Worm (Caenorhabditis elegans) whole organism, L3 larva: ENCODE measurements around the gene npr-43.
A peak's percentile ranks its signal among the peaks of the same experiment; 100 is the strongest.

Experiments
- R02D3.7 ChIP-seq: fragments of 150-350 bp; optimal IDR thresholded peaks from 2 replicates; lab custom pipeline; 2014; ENCODE audit warnings: missing biosample characterization, missing genetic modification characterization
- ZK546.5 ChIP-seq: sonication (generic microtip); optimal IDR thresholded peaks from 2 replicates; lab custom pipeline; 2017; ENCODE audit warnings: missing biosample characterization, missing genetic modification characterization
- ama-1 ChIP-seq: fragments of 150-350 bp; optimal IDR thresholded peaks from 2 replicates; lab custom pipeline; 2018
- ceh-16 ChIP-seq: sonication (generic microtip); optimal IDR thresholded peaks from 2 replicates; lab custom pipeline; 2017; ENCODE audit warnings: missing biosample characterization, missing genetic modification characterization
- ceh-28 ChIP-seq: fragments of 150-350 bp; optimal IDR thresholded peaks from 2 replicates; lab custom pipeline; 2014; ENCODE audit warnings: missing biosample characterization, missing genetic modification reagents, missing genetic modification characterization
- ceh-82 ChIP-seq: fragments of 150-350 bp; optimal IDR thresholded peaks from 2 replicates; lab custom pipeline; 2014; ENCODE audit warnings: missing biosample characterization, missing genetic modification characterization
- ceh-9 ChIP-seq: sonication (generic microtip); optimal IDR thresholded peaks from 2 replicates; lab custom pipeline; 2018; ENCODE audit warnings: missing biosample characterization, missing genetic modification characterization
- daf-12 ChIP-seq: fragments of 150-350 bp; optimal IDR thresholded peaks from 2 replicates; lab custom pipeline; 2014; ENCODE audit warnings: missing biosample characterization, missing genetic modification reagents, missing genetic modification characterization
- egl-27 ChIP-seq: sonication (generic microtip); optimal IDR thresholded peaks from 4 replicates; lab custom pipeline; 2017; ENCODE audit warnings: missing biosample characterization, missing genetic modification reagents, missing genetic modification characterization
- egl-5 ChIP-seq: fragments of 150-350 bp; optimal IDR thresholded peaks from 2 replicates; lab custom pipeline; 2017; ENCODE audit warnings: missing biosample characterization, missing genetic modification reagents, missing genetic modification characterization, inconsistent platforms
- elt-1 ChIP-seq: fragments of 150-350 bp; optimal IDR thresholded peaks from 2 replicates; lab custom pipeline; 2014; ENCODE audit warnings: missing biosample characterization, missing genetic modification characterization
- elt-2 ChIP-seq: sonication (generic microtip); optimal IDR thresholded peaks from 2 replicates; lab custom pipeline; 2016; ENCODE audit warnings: missing genetic modification reagents, mild to moderate bottlenecking, missing genetic modification characterization, missing compliant biosample characterization
- fkh-2 ChIP-seq: fragments of 150-350 bp; optimal IDR thresholded peaks from 2 replicates; lab custom pipeline; 2014; ENCODE audit warnings: missing biosample characterization, missing genetic modification reagents, missing genetic modification characterization
- fos-1 ChIP-seq: fragments of 150-350 bp; optimal IDR thresholded peaks from 2 replicates; lab custom pipeline; 2014; ENCODE audit warnings: missing biosample characterization, missing genetic modification characterization
- hmg-11 ChIP-seq: sonication (generic microtip); optimal IDR thresholded peaks from 2 replicates; lab custom pipeline; 2016; ENCODE audit warnings: missing genetic modification characterization, missing compliant biosample characterization
- jun-1 ChIP-seq: fragments of 150-350 bp; optimal IDR thresholded peaks from 2 replicates; lab custom pipeline; 2014; ENCODE audit warnings: missing biosample characterization, missing genetic modification reagents, missing genetic modification characterization
- lin-15B ChIP-seq: fragments of 150-350 bp; optimal IDR thresholded peaks from 2 replicates; lab custom pipeline; 2014; ENCODE audit warnings: missing biosample characterization, missing genetic modification characterization
- lin-39 ChIP-seq: fragments of 150-350 bp; optimal IDR thresholded peaks from 2 replicates; lab custom pipeline; 2018; ENCODE audit warnings: missing biosample characterization, missing genetic modification reagents, missing genetic modification characterization
- lsy-12 ChIP-seq: sonication (generic microtip); optimal IDR thresholded peaks from 2 replicates; lab custom pipeline; 2016; ENCODE audit warnings: mild to moderate bottlenecking, missing genetic modification characterization, missing compliant biosample characterization
- mdl-1 ChIP-seq: fragments of 150-350 bp; optimal IDR thresholded peaks from 2 replicates; lab custom pipeline; 2014; ENCODE audit warnings: missing biosample characterization, missing genetic modification characterization
- mml-1 ChIP-seq: fragments of 150-350 bp; sonication (generic microtip); optimal IDR thresholded peaks from 3 replicates; lab custom pipeline; 2014; ENCODE audit warnings: missing biosample characterization, missing genetic modification characterization
- nfya-1 ChIP-seq: sonication (generic microtip); optimal IDR thresholded peaks from 2 replicates; lab custom pipeline; 2017; ENCODE audit warnings: missing genetic modification characterization, mild to moderate bottlenecking, missing compliant biosample characterization, antibody characterized with exemption, moderate library complexity; ENCODE audit not compliant: insufficient read depth
- nhr-11 ChIP-seq: fragments of 150-350 bp; optimal IDR thresholded peaks from 2 replicates; lab custom pipeline; 2014; ENCODE audit warnings: missing biosample characterization, missing genetic modification characterization
- nhr-12 ChIP-seq: fragments of 150-350 bp; optimal IDR thresholded peaks from 2 replicates; lab custom pipeline; 2014; ENCODE audit warnings: missing biosample characterization, missing genetic modification characterization
- nhr-23 ChIP-seq: fragments of 150-350 bp; optimal IDR thresholded peaks from 2 replicates; lab custom pipeline; 2014; ENCODE audit warnings: missing biosample characterization, missing genetic modification reagents, missing genetic modification characterization
- nhr-237 ChIP-seq: fragments of 150-350 bp; optimal IDR thresholded peaks from 2 replicates; lab custom pipeline; 2014; ENCODE audit warnings: missing biosample characterization, missing genetic modification characterization
- nhr-25 ChIP-seq: sonication (generic microtip); optimal IDR thresholded peaks from 2 replicates; lab custom pipeline; 2017; ENCODE audit warnings: missing biosample characterization, missing genetic modification characterization
- nhr-28 ChIP-seq: fragments of 150-350 bp; optimal IDR thresholded peaks from 2 replicates; lab custom pipeline; 2014; ENCODE audit warnings: missing biosample characterization, missing genetic modification characterization
- nhr-43 ChIP-seq: sonication (generic microtip); optimal IDR thresholded peaks from 2 replicates; lab custom pipeline; 2016; ENCODE audit warnings: mild to moderate bottlenecking, missing genetic modification characterization, missing compliant biosample characterization; ENCODE audit not compliant: poor library complexity, severe bottlenecking
- nhr-76 ChIP-seq: fragments of 150-350 bp; sonication (generic microtip); optimal IDR thresholded peaks from 5 replicates; lab custom pipeline; 2014; ENCODE audit warnings: missing biosample characterization, missing genetic modification characterization
- nhr-77 ChIP-seq: fragments of 150-350 bp; optimal IDR thresholded peaks from 2 replicates; lab custom pipeline; 2014; ENCODE audit warnings: missing biosample characterization, missing genetic modification characterization
- pha-4 ChIP-seq: fragments of 150-350 bp; optimal IDR thresholded peaks from 2 replicates; lab custom pipeline; 2014; ENCODE audit warnings: missing biosample characterization, missing genetic modification reagents, missing genetic modification characterization
- pqm-1 ChIP-seq: fragments of 150-350 bp; optimal IDR thresholded peaks from 2 replicates; lab custom pipeline; 2017; ENCODE audit warnings: missing biosample characterization, missing genetic modification characterization, inconsistent platforms
- skn-1 ChIP-seq: fragments of 150-350 bp; optimal IDR thresholded peaks from 2 replicates; lab custom pipeline; 2014; ENCODE audit warnings: missing biosample characterization, missing genetic modification characterization
- snpc-4 ChIP-seq: fragments of 150-350 bp; optimal IDR thresholded peaks from 2 replicates; lab custom pipeline; 2014; ENCODE audit warnings: missing biosample characterization, missing genetic modification characterization
- tbx-2 ChIP-seq: sonication (generic microtip); optimal IDR thresholded peaks from 2 replicates; lab custom pipeline; 2016; ENCODE audit warnings: mild to moderate bottlenecking, missing genetic modification characterization, missing compliant biosample characterization
- unc-62 ChIP-seq: fragments of 150-350 bp; sonication (generic microtip); optimal IDR thresholded peaks from 4 replicates; lab custom pipeline; 2014; ENCODE audit warnings: missing biosample characterization, missing genetic modification reagents, missing genetic modification characterization
- zag-1 ChIP-seq: fragments of 150-350 bp; optimal IDR thresholded peaks from 2 replicates; lab custom pipeline; 2014; ENCODE audit warnings: missing biosample characterization, missing genetic modification characterization
- ztf-11 ChIP-seq: fragments of 150-350 bp; optimal IDR thresholded peaks from 2 replicates; lab custom pipeline; 2014; ENCODE audit warnings: missing biosample characterization, missing genetic modification characterization
- ztf-4 ChIP-seq: fragments of 150-350 bp; optimal IDR thresholded peaks from 2 replicates; lab custom pipeline; 2014; ENCODE audit warnings: missing biosample characterization, missing genetic modification characterization

npr-43 gene

DNA sequence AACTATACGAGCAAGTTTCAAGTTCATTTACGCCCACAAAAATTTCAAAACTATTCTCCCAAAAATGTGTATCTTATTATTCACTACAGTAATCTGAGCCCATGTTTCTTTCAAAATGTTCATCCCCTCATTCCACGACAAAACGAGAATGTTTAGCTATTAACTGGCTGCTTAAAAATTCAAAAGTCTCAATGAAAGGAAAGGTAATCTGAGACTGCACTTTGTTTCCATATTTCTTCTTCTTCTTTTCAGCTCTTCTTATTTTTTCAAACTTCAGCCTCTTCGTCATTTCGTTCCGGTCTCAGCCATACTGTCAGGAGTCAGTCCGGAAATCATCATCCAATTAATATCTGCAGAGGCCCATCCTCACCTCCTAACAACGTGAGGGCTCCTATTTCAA, 6.1 kb downstream of the npr-43 start, which contains the start of gene unc-39:
Gene unc-39 (plus strand): TSS at position 301 of the 400 bp plus-strand sequence.
- no peak for TF ChIP-seq unc-62 (GFP tag; lab: Kevin White, UChicago)
- TF ChIP-seq tbx-2 (tag; lab: Kevin White, UChicago) = no peak
- no peak for TF ChIP-seq skn-1
- TF ChIP-seq pha-4 = no peak
- TF ChIP-seq mdl-1 (tag; lab: Kevin White, UChicago) = no peak
- no peak for TF ChIP-seq lin-39 (tag; lab: Kevin White, UChicago)
- TF ChIP-seq egl-27 = no peak
- no peak for TF ChIP-seq nhr-77 (tag; lab: Kevin White, UChicago)
- no peak for TF ChIP-seq nfya-1 (tag; lab: Kevin White, UChicago)
- no peak for TF ChIP-seq ceh-9 (tag; lab: Kevin White, UChicago)

ce11 chrV:14369412-14369811, 9.5 kb downstream of the npr-43 start:
- TF ChIP-seq nfya-1 (tag; lab: Kevin White, UChicago) = peak; percentile 43
- no peak for TF ChIP-seq ztf-4
- no peak for TF ChIP-seq ceh-28
- peak; percentile 51 for TF ChIP-seq unc-62 (GFP tag; lab: Kevin White, UChicago)
- peak; percentile 53 for TF ChIP-seq ama-1 (lab: Kevin White, UChicago)
- TF ChIP-seq nhr-237 (tag; lab: Kevin White, UChicago) = no peak
- TF ChIP-seq lin-39 (tag; lab: Kevin White, UChicago) = peak; percentile 47

DNA sequence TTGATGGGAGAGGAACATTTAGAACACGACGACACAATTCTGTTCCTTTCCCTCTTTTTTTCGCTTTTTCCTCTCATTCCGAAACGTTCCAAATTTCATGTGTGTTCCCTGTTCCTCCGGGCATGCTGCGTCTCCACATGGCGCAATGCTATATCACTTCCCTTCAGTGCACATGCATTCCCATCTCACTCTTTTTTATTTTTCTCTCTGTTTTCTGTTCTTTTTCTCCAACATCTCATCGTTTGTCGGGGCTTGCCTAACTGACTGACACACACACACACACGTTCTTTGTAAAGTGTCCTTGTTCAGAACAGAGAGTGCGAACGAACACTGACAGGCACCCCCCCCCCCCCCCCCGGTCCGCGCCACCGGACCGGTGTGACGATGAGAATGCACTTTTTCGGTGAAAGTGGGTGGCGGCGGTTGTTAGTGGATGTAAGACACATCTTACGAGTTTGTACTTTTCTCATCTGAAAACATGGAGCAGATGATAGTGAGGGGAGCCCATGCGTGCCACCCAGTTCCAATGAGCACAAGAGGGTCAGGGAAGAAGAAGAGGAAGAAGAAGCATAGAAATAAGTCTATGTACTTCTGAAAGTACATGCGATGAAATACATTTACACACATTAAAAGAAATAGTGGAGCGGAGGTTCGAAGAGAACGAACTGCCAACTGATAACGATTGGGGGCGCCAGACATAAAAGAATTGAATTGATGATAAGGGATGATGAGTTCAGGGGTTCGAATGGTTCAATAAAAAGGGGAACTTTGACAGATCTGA, 10.4 kb downstream of the npr-43 start:
- TF ChIP-seq hmg-11 (peak; percentile 95), nhr-12 (no peak), tbx-2 (tag; lab: Kevin White, UChicago) (peak; percentile 6), mml-1 (tag; lab: Kevin White, UChicago) (no peak), elt-2 (tag; lab: Kevin White, UChicago) (peak; percentile 73), lsy-12 (tag; lab: Kevin White, UChicago) (peak; percentile 24), nhr-11 (tag; lab: Kevin White, UChicago) (no peak), nhr-25 (tag; lab: Kevin White, UChicago) (peak; percentile 77), ztf-4 (peak; percentile 29), snpc-4 (tag; lab: Kevin White, UChicago) (peak; percentile 49), nfya-1 (tag; lab: Kevin White, UChicago) (peak; percentile 81), jun-1 (tag; lab: Kevin White, UChicago) (peak; percentile 11), ztf-11 (tag; lab: Kevin White, UChicago) (peak; percentile 1), nhr-23 (tag; lab: Kevin White, UChicago) (peak; percentile 89), daf-12 (tag; lab: Kevin White, UChicago) (peak; percentile 81), pqm-1 (tag; lab: Kevin White, UChicago) (peak; percentile 96), pha-4 (peak; percentile 53), unc-62 (GFP tag; lab: Kevin White, UChicago) (peak; percentile 57), egl-5 (tag; lab: Kevin White, UChicago) (peak; percentile 56), nhr-43 (tag; lab: Kevin White, UChicago) (peak; percentile 52), fkh-2 (tag; lab: Kevin White, UChicago) (no peak), zag-1 (tag; lab: Kevin White, UChicago) (no peak)

DNA sequence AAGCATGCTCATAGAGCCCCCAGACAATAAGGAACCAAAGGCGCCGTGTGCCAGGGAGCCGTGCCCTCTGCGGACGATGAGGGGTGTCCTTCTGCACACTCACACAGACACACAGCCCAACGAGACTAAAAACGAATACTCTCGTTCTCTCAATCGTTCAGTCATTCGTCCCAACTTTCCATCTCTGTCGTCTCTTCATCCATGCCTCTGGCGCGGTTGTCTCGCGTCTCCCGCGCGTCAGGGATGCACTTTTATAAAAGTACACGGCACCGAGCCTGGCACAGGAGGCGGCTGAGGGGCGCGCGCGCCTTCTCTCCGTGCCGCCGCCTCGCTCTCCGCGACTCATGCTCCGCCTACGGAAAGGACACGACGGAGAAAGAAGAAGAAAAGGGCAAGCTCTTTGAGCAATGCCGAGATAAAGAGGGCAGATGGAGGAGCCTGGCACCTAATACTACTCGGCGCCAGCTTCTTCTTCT, 12.4 kb downstream of the npr-43 start:
- TF ChIP-seq fos-1 (tag; lab: Kevin White, UChicago) (peak; percentile 82), nhr-25 (tag; lab: Kevin White, UChicago) (peak; percentile 77), nhr-43 (tag; lab: Kevin White, UChicago) (peak; percentile 74), zag-1 (tag; lab: Kevin White, UChicago) (peak; percentile 65), ztf-11 (tag; lab: Kevin White, UChicago) (peak; percentile 38), ceh-16 (tag; lab: Kevin White, UChicago) (no peak), ceh-9 (tag; lab: Kevin White, UChicago) (no peak), elt-1 (tag; lab: Kevin White, UChicago) (peak; percentile 22), pha-4 (no peak), nfya-1 (tag; lab: Kevin White, UChicago) (peak; percentile 95), lsy-12 (tag; lab: Kevin White, UChicago) (peak; percentile 86), ceh-82 (peak; percentile 72), mdl-1 (tag; lab: Kevin White, UChicago) (peak; percentile 70), nhr-11 (tag; lab: Kevin White, UChicago) (no peak), ZK546.5 (tag; lab: Kevin White, UChicago) (no peak), jun-1 (tag; lab: Kevin White, UChicago) (peak; percentile 15), daf-12 (tag; lab: Kevin White, UChicago) (peak; percentile 99), hmg-11 (peak; percentile 83), nhr-28 (tag; lab: Kevin White, UChicago) (no peak), lin-15B (peak; percentile 24), mml-1 (tag; lab: Kevin White, UChicago) (no peak), fkh-2 (tag; lab: Kevin White, UChicago) (peak; percentile 63), nhr-76 (tag; lab: Kevin White, UChicago) (no peak), snpc-4 (tag; lab: Kevin White, UChicago) (peak; percentile 44), tbx-2 (tag; lab: Kevin White, UChicago) (peak; percentile 88), egl-27 (no peak), pqm-1 (tag; lab: Kevin White, UChicago) (peak; percentile 39), lin-39 (tag; lab: Kevin White, UChicago) (peak; percentile 82), ceh-28 (peak; percentile 72), skn-1 (peak; percentile 63), nhr-77 (tag; lab: Kevin White, UChicago) (no peak), R02D3.7 (tag; lab: Kevin White, UChicago) (peak; percentile 52), nhr-12 (no peak)
